ENCODE assay signal across 1 fruit fly cellular context in genomic region chr2L:5086905-5087522, dm6.
TF ChIP-seq lines count a peak whose summit lies in the region.

No protein-coding gene starts in this region.

TF ChIP-seq in whole organism, embryonic, 481 proteins besides CTCF, POLR2A, EP300 and RAD21 (continued from another document and continues in another):
- TF ChIP-seq eve (GFP tag; optimal IDR thresholded peaks at IDR 0.05; lab: Kevin White, UChicago) = peak in 1 of 2 experiments; percentile 95
- no peak for TF ChIP-seq Opbp (GFP tag; IDR thresholded peaks at IDR 0.05; lab: Robert Waterston, UW; ENCODE audit: partially characterized antibody)
- TF ChIP-seq onecut (GFP tag; IDR thresholded peaks at IDR 0.05; lab: Robert Waterston, UW) = peak; percentile 61
- TF ChIP-seq Mrtf (GFP tag; IDR thresholded peaks at IDR 0.05; lab: Robert Waterston, UW) = no peak; the same call in 2 of the 3 replicates
- peak; percentile 15 for TF ChIP-seq CG30020 (tag; optimal IDR thresholded peaks at IDR 0.05; lab: Kevin White, UChicago)
- TF ChIP-seq Rfx (GFP tag; IDR thresholded peaks at IDR 0.05; lab: Robert Waterston, UW) = peak; percentile 54; the same call in 1 of the 2 replicates
- TF ChIP-seq pum (GFP tag; optimal IDR thresholded peaks at IDR 0.05; lab: Kevin White, UChicago) = peak; percentile 55
- no peak for TF ChIP-seq Oaz (GFP tag; IDR thresholded peaks at IDR 0.05; lab: Robert Waterston, UW)
- TF ChIP-seq CHES-1-like (GFP tag; optimal IDR thresholded peaks at IDR 0.05; lab: Kevin White, UChicago) = peak; percentile 39
- peak; percentile 33 for TF ChIP-seq btn (GFP tag; optimal IDR thresholded peaks at IDR 0.05; lab: Kevin White, UChicago)
- peak; percentile 74 for TF ChIP-seq CG6765 (GFP tag; optimal IDR thresholded peaks at IDR 0.05; lab: Kevin White, UChicago)
- no peak for TF ChIP-seq sna (GFP tag; IDR thresholded peaks at IDR 0.05; lab: Robert Waterston, UW; ENCODE audit: partially characterized antibody)
- peak; percentile 39 for TF ChIP-seq Usf (GFP tag; optimal IDR thresholded peaks at IDR 0.05; lab: Kevin White, UChicago)
- peak; percentile 63 for TF ChIP-seq ems (GFP tag; optimal IDR thresholded peaks at IDR 0.05; lab: Kevin White, UChicago)
- peak in 1 of 3 experiments; percentile 67 for TF ChIP-seq lola (GFP tag; optimal IDR thresholded peaks at IDR 0.05; lab: Kevin White, UChicago)
- peak; percentile 68 for TF ChIP-seq pb (GFP tag; optimal IDR thresholded peaks at IDR 0.05; lab: Kevin White, UChicago)
- TF ChIP-seq ham (GFP tag; IDR thresholded peaks at IDR 0.05; lab: Robert Waterston, UW) = no peak
- TF ChIP-seq jumu (GFP tag; optimal IDR thresholded peaks at IDR 0.05; lab: Kevin White, UChicago) = peak; percentile 41
- TF ChIP-seq Taf1 (GFP tag; IDR thresholded peaks at IDR 0.05; lab: Robert Waterston, UW) = no peak
- no peak for TF ChIP-seq bigmax (GFP tag; optimal IDR thresholded peaks at IDR 0.05; lab: Kevin White, UChicago)
- peak; percentile 61 for TF ChIP-seq fd3F (GFP tag; optimal IDR thresholded peaks at IDR 0.05; lab: Kevin White, UChicago)
- TF ChIP-seq Gug (GFP tag; IDR thresholded peaks at IDR 0.05; lab: Robert Waterston, UW) = peak; percentile 41; the same call in 1 of the 4 replicates
- TF ChIP-seq ab (GFP tag; optimal IDR thresholded peaks at IDR 0.05; lab: Kevin White, UChicago) = peak; percentile 32
- no peak for TF ChIP-seq Dll (GFP tag; IDR thresholded peaks at IDR 0.05; lab: Robert Waterston, UW; ENCODE audit: partially characterized antibody)
- peak; percentile 46 for TF ChIP-seq emc (GFP tag; optimal IDR thresholded peaks at IDR 0.05; lab: Kevin White, UChicago)
- TF ChIP-seq dmrt11E (tag; optimal IDR thresholded peaks at IDR 0.05; lab: Kevin White, UChicago) = peak; percentile 62
- no peak for TF ChIP-seq CG6272 (GFP tag; IDR thresholded peaks at IDR 0.05; lab: Robert Waterston, UW)
- peak; percentile 51 for TF ChIP-seq trh (GFP tag; optimal IDR thresholded peaks at IDR 0.05; lab: Kevin White, UChicago)
- TF ChIP-seq chn (GFP tag; optimal IDR thresholded peaks at IDR 0.05; lab: Kevin White, UChicago) = peak; percentile 68
- TF ChIP-seq dpn (GFP tag; optimal IDR thresholded peaks at IDR 0.05; lab: Kevin White, UChicago) = peak; percentile 72 to 74
- no peak for TF ChIP-seq CG1832 (GFP tag; optimal IDR thresholded peaks at IDR 0.05; lab: Kevin White, UChicago)
- peak; percentile 69 for TF ChIP-seq CG5245 (GFP tag; optimal IDR thresholded peaks at IDR 0.05; lab: Kevin White, UChicago)
- TF ChIP-seq Stat92E (GFP tag; optimal IDR thresholded peaks at IDR 0.05; lab: Kevin White, UChicago) = no peak
- TF ChIP-seq Eip74EF (GFP tag; optimal IDR thresholded peaks at IDR 0.05; lab: Kevin White, UChicago) = peak in 1 of 2 experiments; percentile 87
- peak; percentile 47 for TF ChIP-seq sug (tag; optimal IDR thresholded peaks at IDR 0.05; lab: Kevin White, UChicago)
- peak; percentile 66 for TF ChIP-seq ewg (GFP tag; optimal IDR thresholded peaks at IDR 0.05; lab: Kevin White, UChicago)
- TF ChIP-seq jing (GFP tag; optimal IDR thresholded peaks at IDR 0.05; lab: Kevin White, UChicago) = peak; percentile 67
- TF ChIP-seq PHDP (tag; optimal IDR thresholded peaks at IDR 0.05; lab: Kevin White, UChicago) = peak; percentile 85
- peak; percentile 87 for TF ChIP-seq gem (tag; optimal IDR thresholded peaks at IDR 0.05; lab: Kevin White, UChicago)
- peak; percentile 29 for TF ChIP-seq CG31388 (GFP tag; optimal IDR thresholded peaks at IDR 0.05; lab: Kevin White, UChicago)
- TF ChIP-seq pan (optimal IDR thresholded peaks at IDR 0.05; lab: Kevin White, UChicago) = no peak
- peak in 1 of 2 experiments; percentile 59 for TF ChIP-seq pan (GFP tag; optimal IDR thresholded peaks at IDR 0.05 in 1 of 2, IDR thresholded peaks at IDR 0.05 in 1 of 2)
- TF ChIP-seq Mad (GFP tag; optimal IDR thresholded peaks at IDR 0.05; lab: Kevin White, UChicago) = peak; percentile 68
- peak; percentile 40; the same call in 1 of the 2 replicates for TF ChIP-seq CG14667 (GFP tag; IDR thresholded peaks at IDR 0.05; lab: Robert Waterston, UW)
- TF ChIP-seq Atf3 (GFP tag; optimal IDR thresholded peaks at IDR 0.05; lab: Kevin White, UChicago) = peak; percentile 21
- peak; percentile 17 for TF ChIP-seq YL-1 (GFP tag; optimal IDR thresholded peaks at IDR 0.05; lab: Kevin White, UChicago)
- peak; percentile 21 for TF ChIP-seq Ravus (GFP tag; IDR thresholded peaks at IDR 0.05; lab: Robert Waterston, UW)
- peak; percentile 81 for TF ChIP-seq fd96Cb (tag; optimal IDR thresholded peaks at IDR 0.05; lab: Kevin White, UChicago)
- TF ChIP-seq odd (GFP tag; optimal IDR thresholded peaks at IDR 0.05; lab: Kevin White, UChicago) = peak; percentile 85
- TF ChIP-seq NC2α (GFP tag; optimal IDR thresholded peaks at IDR 0.05; lab: Kevin White, UChicago) = peak; percentile 30
- no peak for TF ChIP-seq HLHmδ (GFP tag; optimal IDR thresholded peaks at IDR 0.05; lab: Kevin White, UChicago)
- TF ChIP-seq Hand (GFP tag; optimal IDR thresholded peaks at IDR 0.05; lab: Kevin White, UChicago) = peak; percentile 65
- peak; percentile 43 for TF ChIP-seq CG11398 (GFP tag; optimal IDR thresholded peaks at IDR 0.05; lab: Kevin White, UChicago)
- TF ChIP-seq Aef1 (GFP tag; IDR thresholded peaks at IDR 0.05; lab: Robert Waterston, UW) = peak; percentile 49; the same call in 2 of the 3 replicates
- no peak for TF ChIP-seq CG2129 (GFP tag; IDR thresholded peaks at IDR 0.05; lab: Robert Waterston, UW; ENCODE audit: partially characterized antibody)
- TF ChIP-seq CG9437 (GFP tag; optimal IDR thresholded peaks at IDR 0.05; lab: Kevin White, UChicago) = peak; percentile 76
- TF ChIP-seq ERR (GFP tag; optimal IDR thresholded peaks at IDR 0.05; lab: Kevin White, UChicago) = peak; percentile 34
- TF ChIP-seq Hmr (GFP tag; optimal IDR thresholded peaks at IDR 0.05; lab: Kevin White, UChicago) = peak; percentile 78
- TF ChIP-seq crol (GFP tag; IDR thresholded peaks at IDR 0.05; lab: Robert Waterston, UW) = 0 out of 2 replicates have a peak, but pooled peaks have one; percentile 29
- TF ChIP-seq tgo (GFP tag; IDR thresholded peaks at IDR 0.05; lab: Robert Waterston, UW) = peak; percentile 39; the same call in 1 of the 3 replicates
- TF ChIP-seq CG7928 (GFP tag; optimal IDR thresholded peaks at IDR 0.05; lab: Kevin White, UChicago) = peak; percentile 8
- TF ChIP-seq lab (GFP tag; optimal IDR thresholded peaks at IDR 0.05; lab: Kevin White, UChicago) = peak; percentile 88
- TF ChIP-seq en (GFP tag; optimal IDR thresholded peaks at IDR 0.05; lab: Kevin White, UChicago) = peak; percentile 54
- peak; percentile 27 for TF ChIP-seq CG10431 (GFP tag; optimal IDR thresholded peaks at IDR 0.05; lab: Kevin White, UChicago)
- TF ChIP-seq CG12769 (tag; optimal IDR thresholded peaks at IDR 0.05; lab: Kevin White, UChicago) = peak; percentile 60
- TF ChIP-seq Nf-YC (tag; optimal IDR thresholded peaks at IDR 0.05; lab: Kevin White, UChicago) = peak; percentile 67
- TF ChIP-seq Drgx (GFP tag; IDR thresholded peaks at IDR 0.05; lab: Robert Waterston, UW) = peak; percentile 67
- TF ChIP-seq gt (GFP tag; IDR thresholded peaks at IDR 0.05; lab: Robert Waterston, UW) = no peak
- peak; percentile 62 for TF ChIP-seq Atf-2 (GFP tag; optimal IDR thresholded peaks at IDR 0.05; lab: Kevin White, UChicago)
- peak; percentile 59 for TF ChIP-seq abd-A (tag; optimal IDR thresholded peaks at IDR 0.05; lab: Kevin White, UChicago)
- peak; percentile 86 for TF ChIP-seq unpg (GFP tag; optimal IDR thresholded peaks at IDR 0.05; lab: Kevin White, UChicago)
- peak; percentile 80 for TF ChIP-seq CG17385 (GFP tag; optimal IDR thresholded peaks at IDR 0.05; lab: Kevin White, UChicago)
- no peak; the same call in 2 of the 3 replicates for TF ChIP-seq Dbx (GFP tag; IDR thresholded peaks at IDR 0.05; lab: Robert Waterston, UW)
- TF ChIP-seq Sin3A (optimal IDR thresholded peaks at IDR 0.05; lab: Kevin White, UChicago) = no peak
- TF ChIP-seq Dip2 (GFP tag; IDR thresholded peaks at IDR 0.05; lab: Robert Waterston, UW) = no peak
- peak; percentile 79 for TF ChIP-seq CG10979 (tag; optimal IDR thresholded peaks at IDR 0.05; lab: Kevin White, UChicago)
- TF ChIP-seq slbo (GFP tag; IDR thresholded peaks at IDR 0.05; lab: Robert Waterston, UW) = peak; percentile 63; the same call in 1 of the 2 replicates
- TF ChIP-seq CG15011 (GFP tag; optimal IDR thresholded peaks at IDR 0.05; lab: Kevin White, UChicago) = peak; percentile 63
- peak; percentile 57 for TF ChIP-seq sisA (GFP tag; IDR thresholded peaks at IDR 0.05; lab: Robert Waterston, UW)
- TF ChIP-seq CG10147 (GFP tag; optimal IDR thresholded peaks at IDR 0.05; lab: Kevin White, UChicago) = peak; percentile 77
- no peak for TF ChIP-seq tna (GFP tag; IDR thresholded peaks at IDR 0.05; lab: Robert Waterston, UW; ENCODE audit: partially characterized antibody)
- no peak for TF ChIP-seq CG7745 (tag; optimal IDR thresholded peaks at IDR 0.05; lab: Kevin White, UChicago)
- TF ChIP-seq CG17612 (GFP tag; IDR thresholded peaks at IDR 0.05; lab: Robert Waterston, UW) = no peak
- peak; percentile 58 for TF ChIP-seq kay (GFP tag; optimal IDR thresholded peaks at IDR 0.05; lab: Kevin White, UChicago)
- 0 out of 2 replicates have a peak, but pooled peaks have one; percentile 7 for TF ChIP-seq CG11085 (GFP tag; IDR thresholded peaks at IDR 0.05; lab: Robert Waterston, UW)
- no peak for TF ChIP-seq prd (optimal IDR thresholded peaks at IDR 0.05; lab: Kevin White, UChicago)
- TF ChIP-seq prd (GFP tag; IDR thresholded peaks at IDR 0.05; lab: Robert Waterston, UW) = peak; percentile 65
- no peak for TF ChIP-seq cad (GFP tag; optimal IDR thresholded peaks at IDR 0.05; lab: Kevin White, UChicago)
- TF ChIP-seq nom (GFP tag; optimal IDR thresholded peaks at IDR 0.05; lab: Kevin White, UChicago) = peak; percentile 84
- 0 out of 3 replicates have a peak, but pooled peaks have one; percentile 41 for TF ChIP-seq ase (GFP tag; IDR thresholded peaks at IDR 0.05; lab: Robert Waterston, UW)
- peak; percentile 69 for TF ChIP-seq CG11723 (GFP tag; optimal IDR thresholded peaks at IDR 0.05; lab: Kevin White, UChicago)
- no peak for TF ChIP-seq Dref (GFP tag; IDR thresholded peaks at IDR 0.05; lab: Robert Waterston, UW)
- no peak for TF ChIP-seq p53 (GFP tag; optimal IDR thresholded peaks at IDR 0.05; lab: Kevin White, UChicago)
- TF ChIP-seq fd64A (GFP tag; optimal IDR thresholded peaks at IDR 0.05; lab: Kevin White, UChicago) = peak; percentile 64
- TF ChIP-seq CG6683 (GFP tag; optimal IDR thresholded peaks at IDR 0.05; lab: Kevin White, UChicago) = peak; percentile 57
- TF ChIP-seq luna (GFP tag; optimal IDR thresholded peaks at IDR 0.05; lab: Kevin White, UChicago) = no peak
- TF ChIP-seq CG7987 (GFP tag; optimal IDR thresholded peaks at IDR 0.05; lab: Kevin White, UChicago) = peak; percentile 54
- TF ChIP-seq CG9609 (GFP tag; optimal IDR thresholded peaks at IDR 0.05; lab: Kevin White, UChicago) = peak; percentile 57
- TF ChIP-seq CG13775 (GFP tag; optimal IDR thresholded peaks at IDR 0.05; lab: Kevin White, UChicago) = peak; percentile 72
- TF ChIP-seq CG6254 (GFP tag; optimal IDR thresholded peaks at IDR 0.05; lab: Kevin White, UChicago) = peak; percentile 76
- no peak for TF ChIP-seq Lhr (GFP tag; optimal IDR thresholded peaks at IDR 0.05; lab: Kevin White, UChicago)
- no peak for TF ChIP-seq CG8478 (optimal IDR thresholded peaks at IDR 0.05; lab: Kevin White, UChicago)
- peak; percentile 66 for TF ChIP-seq HmgZ (tag; optimal IDR thresholded peaks at IDR 0.05; lab: Kevin White, UChicago)
- peak; percentile 82 for TF ChIP-seq CG1647 (GFP tag; optimal IDR thresholded peaks at IDR 0.05; lab: Kevin White, UChicago)
- peak; percentile 61 for TF ChIP-seq Deaf1 (tag; optimal IDR thresholded peaks at IDR 0.05; lab: Kevin White, UChicago)
- TF ChIP-seq gfzf (GFP tag; optimal IDR thresholded peaks at IDR 0.05; lab: Kevin White, UChicago) = no peak
- TF ChIP-seq mam (GFP tag; optimal IDR thresholded peaks at IDR 0.05; lab: Kevin White, UChicago) = peak; percentile 59
- TF ChIP-seq CG3838 (GFP tag; optimal IDR thresholded peaks at IDR 0.05; lab: Kevin White, UChicago) = peak; percentile 47
- 0 out of 2 replicates have a peak, but pooled peaks have one; percentile 33 for TF ChIP-seq rib (GFP tag; IDR thresholded peaks at IDR 0.05; lab: Robert Waterston, UW)
- TF ChIP-seq Sox100B (GFP tag; optimal IDR thresholded peaks at IDR 0.05; lab: Kevin White, UChicago) = peak; percentile 89
- TF ChIP-seq B-H2 (GFP tag; optimal IDR thresholded peaks at IDR 0.05; lab: Kevin White, UChicago) = no peak
- peak; percentile 19 for TF ChIP-seq CG18011 (GFP tag; optimal IDR thresholded peaks at IDR 0.05; lab: Kevin White, UChicago)
- TF ChIP-seq ap (GFP tag; IDR thresholded peaks at IDR 0.05; lab: Robert Waterston, UW) = no peak
- no peak for TF ChIP-seq dati (GFP tag; IDR thresholded peaks at IDR 0.05; lab: Robert Waterston, UW)
- peak; percentile 36 for TF ChIP-seq schlank (tag; optimal IDR thresholded peaks at IDR 0.05; lab: Kevin White, UChicago)
- no peak for TF ChIP-seq CG11560 (tag; IDR thresholded peaks at IDR 0.05; lab: Robert Waterston, UW)
- no peak for TF ChIP-seq CG14860 (GFP tag; IDR thresholded peaks at IDR 0.05; lab: Robert Waterston, UW; ENCODE audit: partially characterized antibody)
- TF ChIP-seq CG8089 (GFP tag; optimal IDR thresholded peaks at IDR 0.05; lab: Kevin White, UChicago) = peak; percentile 58
- TF ChIP-seq CG14050 (GFP tag; IDR thresholded peaks at IDR 0.05; lab: Robert Waterston, UW) = peak; percentile 26; the same call in 1 of the 3 replicates
- peak; percentile 61 for TF ChIP-seq CG6813 (GFP tag; optimal IDR thresholded peaks at IDR 0.05; lab: Kevin White, UChicago)
- TF ChIP-seq CG12942 (GFP tag; optimal IDR thresholded peaks at IDR 0.05; lab: Kevin White, UChicago) = peak; percentile 59
- peak; percentile 70 for TF ChIP-seq CG1603 (tag; optimal IDR thresholded peaks at IDR 0.05; lab: Kevin White, UChicago)
- 0 out of 2 replicates have a peak, but pooled peaks have one; percentile 8 for TF ChIP-seq CG32532 (GFP tag; IDR thresholded peaks at IDR 0.05; lab: Robert Waterston, UW)
- TF ChIP-seq CG6175 (GFP tag; IDR thresholded peaks at IDR 0.05; lab: Robert Waterston, UW) = no peak
- TF ChIP-seq CG15514 (GFP tag; optimal IDR thresholded peaks at IDR 0.05; lab: Kevin White, UChicago) = peak; percentile 63
- TF ChIP-seq Lim3 (GFP tag; IDR thresholded peaks at IDR 0.05; lab: Robert Waterston, UW) = no peak
- peak; percentile 50 for TF ChIP-seq lbe (GFP tag; optimal IDR thresholded peaks at IDR 0.05; lab: Kevin White, UChicago)
- TF ChIP-seq CG5180 (GFP tag; optimal IDR thresholded peaks at IDR 0.05; lab: Kevin White, UChicago) = peak; percentile 76
- TF ChIP-seq CG10209 (GFP tag; optimal IDR thresholded peaks at IDR 0.05; lab: Kevin White, UChicago) = peak; percentile 85
- TF ChIP-seq Ets97D (GFP tag; optimal IDR thresholded peaks at IDR 0.05; lab: Kevin White, UChicago) = peak; percentile 38
